Worm (Caenorhabditis elegans) whole organism, late embryonic: Measurements from ENCODE around the gene chil-26.

Experiments used
- K02D7.2 ChIP-seq: sonication (generic microtip); optimal IDR thresholded peaks from 2 replicates; lab custom pipeline; 2017; ENCODE audit warnings: mild to moderate bottlenecking, missing genetic modification characterization, missing compliant biosample characterization
- T23F11.4 ChIP-seq: fragments of 200-800 bp; sonication (Bioruptor generic); optimal IDR thresholded peaks from 2 replicates; lab custom pipeline; 2018; ENCODE audit warnings: mild to moderate bottlenecking, missing genetic modification characterization, missing compliant biosample characterization
- Y22D7AL.16 ChIP-seq: sonication (generic microtip); optimal IDR thresholded peaks from 2 replicates; lab custom pipeline; 2016; ENCODE audit warnings: missing genetic modification characterization, missing compliant biosample characterization
- ahr-1 ChIP-seq: sonication (generic microtip); optimal IDR thresholded peaks from 2 replicates; lab custom pipeline; 2016; ENCODE audit warnings: missing genetic modification characterization, missing compliant biosample characterization
- ama-1 ChIP-seq: fragments of 150-350 bp; optimal IDR thresholded peaks from 2 replicates; lab custom pipeline; 2014
- ceh-18 ChIP-seq: sonication (generic microtip); optimal IDR thresholded peaks from 2 replicates; lab custom pipeline; 2016; ENCODE audit warnings: missing genetic modification characterization, missing compliant biosample characterization
- ceh-24 ChIP-seq: sonication (generic microtip); optimal IDR thresholded peaks from 2 replicates; lab custom pipeline; 2016; ENCODE audit warnings: mild to moderate bottlenecking, missing genetic modification characterization, missing compliant biosample characterization
- ceh-45 ChIP-seq: fragments of 200-800 bp; sonication (Bioruptor generic); IDR thresholded peaks from 2 replicates; pipeline ENCODE4 v1.3.6; 2022; ENCODE audit warnings: missing genetic modification reagents, missing genetic modification characterization, missing compliant biosample characterization
- ceh-48 ChIP-seq: sonication (generic microtip); optimal IDR thresholded peaks from 2 replicates; lab custom pipeline; 2016; ENCODE audit warnings: missing genetic modification characterization, inconsistent platforms, missing compliant biosample characterization
- ceh-6 ChIP-seq: fragments of 200-800 bp; sonication (Bioruptor generic); optimal IDR thresholded peaks from 2 replicates; lab custom pipeline; 2018; ENCODE audit warnings: mild to moderate bottlenecking, missing genetic modification characterization, missing compliant biosample characterization
- che-1 ChIP-seq: sonication (generic microtip); optimal IDR thresholded peaks from 2 replicates; lab custom pipeline; 2016; ENCODE audit warnings: mild to moderate bottlenecking, missing genetic modification characterization, missing compliant biosample characterization
- dmd-4 ChIP-seq: sonication (generic microtip); optimal IDR thresholded peaks from 2 replicates; lab custom pipeline; 2016; ENCODE audit warnings: borderline replicate concordance, missing genetic modification characterization, missing compliant biosample characterization
- dve-1 ChIP-seq: sonication (generic microtip); optimal IDR thresholded peaks from 2 replicates; lab custom pipeline; 2017; ENCODE audit warnings: antibody characterized with exemption, mild to moderate bottlenecking, missing genetic modification characterization, missing compliant biosample characterization
- elt-4 ChIP-seq: sonication (generic microtip); optimal IDR thresholded peaks from 2 replicates; lab custom pipeline; 2016; ENCODE audit warnings: missing genetic modification characterization, missing compliant biosample characterization
- ets-4 ChIP-seq: sonication (generic microtip); optimal IDR thresholded peaks from 2 replicates; lab custom pipeline; 2016; ENCODE audit warnings: missing genetic modification characterization, missing compliant biosample characterization
- fax-1 ChIP-seq: sonication (generic microtip); optimal IDR thresholded peaks from 2 replicates; lab custom pipeline; 2016; ENCODE audit warnings: missing genotype, missing genetic modification characterization, missing compliant biosample characterization
- fkh-6 ChIP-seq: sonication (generic microtip); optimal IDR thresholded peaks from 2 replicates; lab custom pipeline; 2016; ENCODE audit warnings: missing genetic modification characterization, missing compliant biosample characterization
- hlh-15 ChIP-seq: sonication (generic microtip); optimal IDR thresholded peaks from 2 replicates; lab custom pipeline; 2016; ENCODE audit warnings: missing genetic modification characterization, missing compliant biosample characterization
- hlh-30 ChIP-seq: sonication (generic microtip); optimal IDR thresholded peaks from 2 replicates; lab custom pipeline; 2017; ENCODE audit warnings: antibody characterized with exemption, missing genetic modification characterization, missing compliant biosample characterization; ENCODE audit not compliant: insufficient read depth
- lim-6 ChIP-seq: sonication (generic microtip); optimal IDR thresholded peaks from 2 replicates; lab custom pipeline; 2016; ENCODE audit warnings: missing genetic modification characterization, missing compliant biosample characterization
- lin-11 ChIP-seq: fragments of 200-800 bp; sonication (Bioruptor generic); optimal IDR thresholded peaks from 2 replicates; lab custom pipeline; 2018; ENCODE audit warnings: mild to moderate bottlenecking, missing genetic modification characterization, missing compliant biosample characterization
- madf-2 ChIP-seq: sonication (generic microtip); optimal IDR thresholded peaks from 2 replicates; lab custom pipeline; 2017; ENCODE audit warnings: missing genetic modification characterization, missing compliant biosample characterization
- nfya-1 ChIP-seq: sonication (generic microtip); optimal IDR thresholded peaks from 2 replicates; lab custom pipeline; 2017; ENCODE audit warnings: missing genetic modification characterization, mild to moderate bottlenecking, missing compliant biosample characterization, antibody characterized with exemption, moderate library complexity
- nhr-11 ChIP-seq: fragments of 150-350 bp; optimal IDR thresholded peaks from 2 replicates; lab custom pipeline; 2014; ENCODE audit warnings: missing biosample characterization, missing genetic modification characterization
- nhr-232 ChIP-seq: sonication (generic microtip); optimal IDR thresholded peaks from 2 replicates; lab custom pipeline; 2016; ENCODE audit warnings: missing genetic modification characterization, missing compliant biosample characterization
- npax-4 ChIP-seq: sonication (generic microtip); optimal IDR thresholded peaks from 2 replicates; lab custom pipeline; 2016; ENCODE audit warnings: missing genetic modification characterization, missing compliant biosample characterization
- odd-2 ChIP-seq: sonication (generic microtip); optimal IDR thresholded peaks from 2 replicates; lab custom pipeline; 2017; ENCODE audit warnings: antibody characterized with exemption, mild to moderate bottlenecking, missing genetic modification characterization, missing compliant biosample characterization
- pag-3 ChIP-seq: sonication (generic microtip); optimal IDR thresholded peaks from 2 replicates; lab custom pipeline; 2016; ENCODE audit warnings: missing compliant biosample characterization, missing genetic modification characterization, borderline replicate concordance
- pqm-1 ChIP-seq: sonication (generic microtip); optimal IDR thresholded peaks from 2 replicates; lab custom pipeline; 2016; ENCODE audit warnings: missing genetic modification characterization, missing compliant biosample characterization
- pros-1 ChIP-seq: fragments of 150-350 bp; optimal IDR thresholded peaks from 2 replicates; lab custom pipeline; 2014; ENCODE audit warnings: missing biosample characterization, missing genetic modification reagents, missing genetic modification characterization
- sdc-2 ChIP-seq: sonication (generic microtip); optimal IDR thresholded peaks from 2 replicates; lab custom pipeline; 2016; ENCODE audit warnings: missing genotype, missing genetic modification characterization, missing compliant biosample characterization
- sox-2 ChIP-seq: fragments of 200-800 bp; sonication (Bioruptor generic); IDR thresholded peaks from 2 replicates; pipeline ENCODE4 v1.3.6; 2022; ENCODE audit warnings: missing genetic modification reagents, missing genetic modification characterization, missing compliant biosample characterization
- tbx-7 ChIP-seq: sonication (generic microtip); optimal IDR thresholded peaks from 2 replicates; lab custom pipeline; 2016; ENCODE audit warnings: missing genotype, missing genetic modification characterization, missing compliant biosample characterization
- unc-3 ChIP-seq, 2 experiments: fragments of 200-800 bp in 1 of 2; sonication (Bioruptor generic) in 1 of 2; sonication (generic microtip) in 1 of 2; conservative IDR thresholded peaks in 1 of 2; optimal IDR thresholded peaks in 1 of 2; 2 replicates each; pipeline versions ENCODE4 v1.3.6 to Lab custom; 2016 to 2022; ENCODE audit warnings: missing compliant biosample characterization in 2 of 2, missing genetic modification characterization in 2 of 2, missing genetic modification reagents in 1 of 2
- unc-55 ChIP-seq: sonication (generic microtip); optimal IDR thresholded peaks from 2 replicates; lab custom pipeline; 2017; ENCODE audit warnings: missing biosample characterization, missing genetic modification reagents, missing genetic modification characterization
- unc-86 ChIP-seq: sonication (generic microtip); optimal IDR thresholded peaks from 2 replicates; lab custom pipeline; 2016; ENCODE audit warnings: missing genetic modification characterization, missing compliant biosample characterization
- zip-5 ChIP-seq: sonication (generic microtip); optimal IDR thresholded peaks from 2 replicates; lab custom pipeline; 2016; ENCODE audit warnings: missing genetic modification characterization, missing compliant biosample characterization
- ztf-16 ChIP-seq: sonication (generic microtip); optimal IDR thresholded peaks from 2 replicates; lab custom pipeline; 2017; ENCODE audit warnings: missing genetic modification characterization, missing compliant biosample characterization

The chil-26 gene

ce11 chrII:9438853-9439252, 36.0 kb upstream of the chil-26 start:
- TF ChIP-seq ceh-6 (GFP tag; lab: Kevin White, UChicago) (no peak), unc-3 (GFP tag; conservative IDR thresholded peaks at IDR 0.05; lab: Robert Waterston, UW) (no peak), unc-3 (tag; optimal IDR thresholded peaks at IDR 0.05; lab: Kevin White, UChicago) (no peak), zip-5 (tag; lab: Kevin White, UChicago) (no peak), madf-2 (no peak), nfya-1 (tag; lab: Kevin White, UChicago) (no peak), npax-4 (tag; lab: Kevin White, UChicago) (no peak), elt-4 (tag; lab: Kevin White, UChicago) (no peak), unc-55 (GFP tag; lab: Kevin White, UChicago) (no peak), unc-86 (tag; lab: Kevin White, UChicago) (no peak), ceh-45 (GFP tag; lab: Robert Waterston, UW) (no peak), nhr-232 (no peak), pqm-1 (tag; lab: Kevin White, UChicago) (no peak), sdc-2 (no peak), ceh-48 (tag; lab: Kevin White, UChicago) (no peak), dmd-4 (tag; lab: Kevin White, UChicago) (no peak), K02D7.2 (tag; lab: Kevin White, UChicago) (no peak), hlh-15 (tag; lab: Kevin White, UChicago) (no peak), lim-6 (no peak), ceh-18 (tag; lab: Kevin White, UChicago) (no peak)
- TF ChIP-seq, all 69 proteins: peak for 0

- TF ChIP-seq nhr-232 (no peak), pag-3 (tag; lab: Kevin White, UChicago) (no peak), unc-86 (tag; lab: Kevin White, UChicago) (no peak), ahr-1 (tag; lab: Kevin White, UChicago) (no peak), ama-1 (lab: Kevin White, UChicago) (no peak), pros-1 (tag; lab: Kevin White, UChicago) (no peak), lin-11 (tag; lab: Kevin White, UChicago) (no peak), hlh-30 (tag; lab: Kevin White, UChicago) (no peak), nhr-11 (no peak), tbx-7 (tag; lab: Kevin White, UChicago) (no peak), hlh-15 (tag; lab: Kevin White, UChicago) (no peak)
- TF ChIP-seq, all 69 proteins: peak for 0
Measured at ce11 chrII:9440060-9440459, 34.8 kb upstream of the chil-26 start, which contains the start of gene chil-17. Gene chil-17, minus strand, starts transcription at chrII:9440160.

ce11 chrII:9441838-9442237, 33.0 kb upstream of the chil-26 start, which contains the start of gene chil-16:
Gene chil-16, minus strand, starts transcription at chrII:9441938.
- no peak for TF ChIP-seq sox-2 (GFP tag; lab: Robert Waterston, UW)
- TF ChIP-seq fax-1 (tag; lab: Kevin White, UChicago), result no peak
- no peak for TF ChIP-seq unc-55 (GFP tag; lab: Kevin White, UChicago)
- no peak for TF ChIP-seq ets-4 (tag; lab: Kevin White, UChicago)
- TF ChIP-seq dve-1 (tag; lab: Kevin White, UChicago), result no peak
- no peak for TF ChIP-seq odd-2 (tag; lab: Kevin White, UChicago)
- no peak for TF ChIP-seq fkh-6
- TF ChIP-seq zip-5 (tag; lab: Kevin White, UChicago), result no peak
- no peak for TF ChIP-seq ztf-16 (tag; lab: Kevin White, UChicago)
- no peak for TF ChIP-seq Y22D7AL.16 (tag; lab: Kevin White, UChicago)
- TF ChIP-seq ceh-24, result no peak
- TF ChIP-seq T23F11.4 (GFP tag; lab: Kevin White, UChicago), result no peak
- TF ChIP-seq pqm-1 (tag; lab: Kevin White, UChicago), result no peak
- no peak for TF ChIP-seq che-1 (tag; lab: Kevin White, UChicago)
